Worm (Caenorhabditis elegans): ENCODE data around the gene F59F5.3.
A peak's percentile ranks its signal among the peaks of the same experiment; 100 is the strongest.

The F59F5.3 gene

ce11 chrX:10576410-10576809, 34.2 kb upstream of the F59F5.3 start:
- TF ChIP-seq ceh-16 (tag; optimal IDR thresholded peaks at IDR 0.05) (no peak), nhr-6 (tag; optimal IDR thresholded peaks at IDR 0.05) (peak; percentile 54), unc-55 (GFP tag; optimal IDR thresholded peaks at IDR 0.05) (peak; percentile 93), nhr-25 (tag; optimal IDR thresholded peaks at IDR 0.05) (peak; percentile 82), ztf-4 (tag; optimal IDR thresholded peaks at IDR 0.05) (no peak), mdl-1 (tag; optimal IDR thresholded peaks at IDR 0.05) (no peak), egl-27 (tag; optimal IDR thresholded peaks at IDR 0.05) (no peak), F13H6.1 (tag; optimal IDR thresholded peaks at IDR 0.05) (no peak), elt-3 (tag; optimal IDR thresholded peaks at IDR 0.05) (no peak), lsy-2 (tag; optimal IDR thresholded peaks at IDR 0.05) (peak; percentile 37 to 62), crh-2 (tag; optimal IDR thresholded peaks at IDR 0.05) (peak; percentile 77), snpc-4 (tag; optimal IDR thresholded peaks at IDR 0.05) (peak; percentile 9), nhr-12 (tag; optimal IDR thresholded peaks at IDR 0.05) (no peak), nhr-129 (tag; optimal IDR thresholded peaks at IDR 0.05) (peak; percentile 89), nhr-77 (tag; optimal IDR thresholded peaks at IDR 0.05) (no peak), unc-62 (GFP tag; optimal IDR thresholded peaks at IDR 0.05) (no peak), ceh-82 (tag; optimal IDR thresholded peaks at IDR 0.05) (peak; percentile 29), sem-4 (tag; optimal IDR thresholded peaks at IDR 0.05) (peak; percentile 25), mbf-1 (tag; optimal IDR thresholded peaks at IDR 0.05) (no peak), unc-39 (tag; optimal IDR thresholded peaks at IDR 0.05) (no peak), gmeb-1 (tag; optimal IDR thresholded peaks at IDR 0.05) (peak; percentile 22), alr-1 (tag; optimal IDR thresholded peaks at IDR 0.05) (no peak), nhr-21 (tag; optimal IDR thresholded peaks at IDR 0.05) (peak; percentile 38), lin-13 (GFP tag; optimal IDR thresholded peaks at IDR 0.05) (peak; percentile 16), R02D3.7 (tag; optimal IDR thresholded peaks at IDR 0.05) (no peak), ztf-11 (tag; optimal IDR thresholded peaks at IDR 0.05) (no peak), nhr-10 (tag; optimal IDR thresholded peaks at IDR 0.05) (no peak), peb-1 (tag; optimal IDR thresholded peaks at IDR 0.05) (no peak), C34F6.9 (tag; optimal IDR thresholded peaks at IDR 0.05) (peak; percentile 92), sma-3 (GFP tag; optimal IDR thresholded peaks at IDR 0.05) (peak; percentile 54), elt-1 (tag; optimal IDR thresholded peaks at IDR 0.05) (no peak), dmd-4 (tag; optimal IDR thresholded peaks at IDR 0.05) (no peak), nhr-11 (tag; optimal IDR thresholded peaks at IDR 0.05) (no peak), lin-39 (tag; optimal IDR thresholded peaks at IDR 0.05) (no peak), fos-1 (tag; optimal IDR thresholded peaks at IDR 0.05) (peak; percentile 73), lin-11 (tag; optimal IDR thresholded peaks at IDR 0.05) (no peak), nhr-237 (tag; optimal IDR thresholded peaks at IDR 0.05) (no peak), ztf-1 (GFP tag; conservative IDR thresholded peaks at IDR 0.05) (no peak), nhr-23 (tag; optimal IDR thresholded peaks at IDR 0.05) (no peak), blmp-1 (tag; optimal IDR thresholded peaks at IDR 0.05; ENCODE audit: insufficient read depth) (peak; percentile 38), mab-5 (tag; optimal IDR thresholded peaks at IDR 0.05) (no peak), aly-2 (tag; optimal IDR thresholded peaks at IDR 0.05) (no peak), zag-1 (tag; optimal IDR thresholded peaks at IDR 0.05) (peak; percentile 21), skn-1 (tag; optimal IDR thresholded peaks at IDR 0.05) (no peak), Y55F3AM.14 (GFP tag; optimal IDR thresholded peaks at IDR 0.05) (no peak), sma-9 (GFP tag; optimal IDR thresholded peaks at IDR 0.05) (peak; percentile 78), sma-9 (tag; optimal IDR thresholded peaks at IDR 0.05) (no peak), ama-1 (optimal IDR thresholded peaks at IDR 0.05) (no peak), ZK546.5 (tag; optimal IDR thresholded peaks at IDR 0.05) (no peak)
